Worm (Caenorhabditis elegans) whole organism, late embryonic: ENCODE data around the gene oac-4.

Experiments
- C08G9.2 ChIP-seq: sonication (generic microtip); optimal IDR thresholded peaks from 2 replicates; lab custom pipeline; 2016; ENCODE audit warnings: mild to moderate bottlenecking, missing genetic modification characterization, moderate library complexity, missing compliant biosample characterization
- F13H6.1 ChIP-seq: sonication (generic microtip); optimal IDR thresholded peaks from 2 replicates; lab custom pipeline; 2016; ENCODE audit warnings: missing genetic modification characterization, missing compliant biosample characterization
- ahr-1 ChIP-seq: sonication (generic microtip); optimal IDR thresholded peaks from 2 replicates; lab custom pipeline; 2016; ENCODE audit warnings: missing genetic modification characterization, missing compliant biosample characterization
- ama-1 ChIP-seq: fragments of 150-350 bp; optimal IDR thresholded peaks from 2 replicates; lab custom pipeline; 2014
- ceh-14 ChIP-seq: sonication (generic microtip); optimal IDR thresholded peaks from 2 replicates; lab custom pipeline; 2016; ENCODE audit warnings: missing genotype, missing genetic modification characterization, missing compliant biosample characterization
- ceh-19 ChIP-seq: fragments of 200-800 bp; sonication (Bioruptor generic); optimal IDR thresholded peaks from 2 replicates; lab custom pipeline; 2018; ENCODE audit warnings: mild to moderate bottlenecking, missing genetic modification characterization, missing compliant biosample characterization
- ceh-30 ChIP-seq: fragments of 150-350 bp; optimal IDR thresholded peaks from 2 replicates; lab custom pipeline; 2014; ENCODE audit warnings: missing biosample characterization, missing genetic modification characterization
- ceh-6 ChIP-seq: fragments of 200-800 bp; sonication (Bioruptor generic); optimal IDR thresholded peaks from 2 replicates; lab custom pipeline; 2018; ENCODE audit warnings: mild to moderate bottlenecking, missing genetic modification characterization, missing compliant biosample characterization
- eyg-1 ChIP-seq: sonication (generic microtip); optimal IDR thresholded peaks from 2 replicates; lab custom pipeline; 2016; ENCODE audit warnings: missing genotype, missing genetic modification characterization, missing compliant biosample characterization
- fax-1 ChIP-seq: sonication (generic microtip); optimal IDR thresholded peaks from 2 replicates; lab custom pipeline; 2016; ENCODE audit warnings: missing genotype, missing genetic modification characterization, missing compliant biosample characterization
- gmeb-2 ChIP-seq: sonication (generic microtip); optimal IDR thresholded peaks from 2 replicates; lab custom pipeline; 2016; ENCODE audit warnings: missing genetic modification characterization, inconsistent platforms, missing compliant biosample characterization
- hlh-13 ChIP-seq: fragments of 200-800 bp; sonication (Bioruptor generic); optimal IDR thresholded peaks from 2 replicates; lab custom pipeline; 2018; ENCODE audit warnings: mild to moderate bottlenecking, missing genetic modification characterization, missing compliant biosample characterization
- hlh-30 ChIP-seq: sonication (generic microtip); optimal IDR thresholded peaks from 2 replicates; lab custom pipeline; 2017; ENCODE audit warnings: antibody characterized with exemption, missing genetic modification characterization, missing compliant biosample characterization; ENCODE audit not compliant: insufficient read depth
- lin-11 ChIP-seq: fragments of 200-800 bp; sonication (Bioruptor generic); optimal IDR thresholded peaks from 2 replicates; lab custom pipeline; 2018; ENCODE audit warnings: mild to moderate bottlenecking, missing genetic modification characterization, missing compliant biosample characterization
- nhr-232 ChIP-seq: sonication (generic microtip); optimal IDR thresholded peaks from 2 replicates; lab custom pipeline; 2016; ENCODE audit warnings: missing genetic modification characterization, missing compliant biosample characterization
- pag-3 ChIP-seq: sonication (generic microtip); optimal IDR thresholded peaks from 2 replicates; lab custom pipeline; 2016; ENCODE audit warnings: missing compliant biosample characterization, missing genetic modification characterization, borderline replicate concordance
- pat-9 ChIP-seq: fragments of 200-800 bp; sonication (Bioruptor generic); optimal IDR thresholded peaks from 2 replicates; lab custom pipeline; 2018; ENCODE audit warnings: mild to moderate bottlenecking, missing genetic modification characterization, moderate library complexity, missing compliant biosample characterization
- ref-2 ChIP-seq: sonication (generic microtip); optimal IDR thresholded peaks from 2 replicates; lab custom pipeline; 2016; ENCODE audit warnings: missing genetic modification characterization, missing compliant biosample characterization
- sox-2 ChIP-seq: fragments of 200-800 bp; sonication (Bioruptor generic); IDR thresholded peaks from 2 replicates; pipeline ENCODE4 v1.3.6; 2022; ENCODE audit warnings: missing genetic modification reagents, missing genetic modification characterization, missing compliant biosample characterization
- tbx-2 ChIP-seq: sonication (generic microtip); optimal IDR thresholded peaks from 2 replicates; lab custom pipeline; 2016; ENCODE audit warnings: missing genetic modification characterization, missing compliant biosample characterization
- ttx-3 ChIP-seq: sonication (generic microtip); optimal IDR thresholded peaks from 2 replicates; lab custom pipeline; 2016; ENCODE audit warnings: missing genetic modification reagents, missing genetic modification characterization, missing compliant biosample characterization
- unc-42 ChIP-seq: sonication (generic microtip); optimal IDR thresholded peaks from 2 replicates; lab custom pipeline; 2016; ENCODE audit warnings: missing genotype, missing genetic modification characterization, missing compliant biosample characterization
- unc-55 ChIP-seq: sonication (generic microtip); optimal IDR thresholded peaks from 2 replicates; lab custom pipeline; 2017; ENCODE audit warnings: missing biosample characterization, missing genetic modification reagents, missing genetic modification characterization
- zip-5 ChIP-seq: sonication (generic microtip); optimal IDR thresholded peaks from 2 replicates; lab custom pipeline; 2016; ENCODE audit warnings: missing genetic modification characterization, missing compliant biosample characterization
- ztf-16 ChIP-seq: sonication (generic microtip); optimal IDR thresholded peaks from 2 replicates; lab custom pipeline; 2017; ENCODE audit warnings: missing genetic modification characterization, missing compliant biosample characterization

The oac-4 gene

ce11 chrII:3785756-3786155 lies 50.1 kb downstream of the oac-4 start:
- TF ChIP-seq ref-2 (no peak), pag-3 (tag; lab: Kevin White, UChicago) (no peak), sox-2 (no peak), nhr-232 (tag; lab: Kevin White, UChicago) (no peak), ceh-6 (GFP tag; lab: Kevin White, UChicago) (no peak), unc-55 (GFP tag; lab: Kevin White, UChicago) (no peak), lin-11 (tag; lab: Kevin White, UChicago) (no peak), ceh-14 (no peak), C08G9.2 (tag; lab: Kevin White, UChicago) (no peak), F13H6.1 (tag; lab: Kevin White, UChicago) (no peak), gmeb-2 (no peak), ttx-3 (tag; lab: Kevin White, UChicago) (no peak), hlh-30 (no peak), fax-1 (tag; lab: Kevin White, UChicago) (no peak), ceh-30 (tag; lab: Kevin White, UChicago) (no peak), ama-1 (no peak), eyg-1 (tag; lab: Kevin White, UChicago) (no peak), zip-5 (no peak)

- TF ChIP-seq ztf-16 (no peak), ceh-30 (tag; lab: Kevin White, UChicago) (no peak), ahr-1 (tag; lab: Kevin White, UChicago) (no peak), hlh-13 (no peak), tbx-2 (no peak), ceh-19 (no peak), ceh-14 (no peak), gmeb-2 (no peak), pat-9 (tag; lab: Kevin White, UChicago) (no peak), unc-42 (no peak)
These were observed 50.6 kb downstream of the oac-4 start, which contains the start of gene T24E12.1 for ce11 chrII:3785257-3785656. TSS of gene T24E12.1 (plus strand) at chrII:3785557.
